Worm (Caenorhabditis elegans) whole organism, L4 larva: ENCODE results near the gene C31E10.6.
A peak's percentile ranks its signal among the peaks of the same experiment; 100 is the strongest.

Experiments
- D1046.2 ChIP-seq: fragments of 200-800 bp; sonication (Bioruptor generic); IDR thresholded peaks from 2 replicates; pipeline ENCODE4 v1.3.6; 2022; ENCODE audit warnings: missing genetic modification characterization, missing compliant biosample characterization
- F44E2.7 ChIP-seq: fragments of 200-800 bp; sonication (Bioruptor generic); IDR thresholded peaks from 2 replicates; pipeline ENCODE4 v2.1.2; 2022; ENCODE audit warnings: missing genetic modification characterization, missing compliant biosample characterization
- T26A8.4 ChIP-seq: fragments of 200-800 bp; sonication (Bioruptor generic); IDR thresholded peaks from 2 replicates; pipeline ENCODE4 v1.3.6; 2022; ENCODE audit warnings: missing genetic modification characterization, missing compliant biosample characterization
- Y48G9A.11 ChIP-seq: fragments of 200-800 bp; sonication (Bioruptor generic); IDR thresholded peaks from 2 replicates; pipeline ENCODE4 v1.3.6; 2022; ENCODE audit warnings: missing genetic modification reagents, missing genetic modification characterization, missing compliant biosample characterization
- ZK337.2 ChIP-seq: fragments of 200-800 bp; sonication (Bioruptor generic); IDR thresholded peaks from 2 replicates; pipeline ENCODE4 v1.3.6; 2022; ENCODE audit warnings: missing genetic modification reagents, missing genetic modification characterization, missing compliant biosample characterization
- ZK546.5 ChIP-seq, 2 experiments: sonication (generic microtip); optimal IDR thresholded peaks; 2 replicates each; lab custom pipeline; 2017; ENCODE audit warnings: missing biosample characterization in 2 of 2, missing genetic modification characterization in 2 of 2
- aha-1 ChIP-seq: fragments of 150-350 bp; peaks from one replicate; lab custom pipeline; 2014; ENCODE audit warnings: missing biosample characterization, missing genetic modification characterization
- aly-2 ChIP-seq: sonication (generic microtip); optimal IDR thresholded peaks from 2 replicates; lab custom pipeline; 2018; ENCODE audit warnings: missing biosample characterization, missing genetic modification characterization
- arid-1 ChIP-seq: fragments of 200-800 bp; sonication (Bioruptor generic); conservative IDR thresholded peaks from 2 replicates; pipeline ENCODE4 v1.3.6; 2022; ENCODE audit warnings: missing genetic modification reagents, missing genetic modification characterization, missing compliant biosample characterization
- ceh-20 ChIP-seq: fragments of 200-800 bp; sonication (Bioruptor generic); IDR thresholded peaks from 2 replicates; pipeline ENCODE4 v1.3.6; 2022; ENCODE audit warnings: missing genetic modification reagents, missing genetic modification characterization, missing compliant biosample characterization
- ceh-28 ChIP-seq: fragments of 150-350 bp; optimal IDR thresholded peaks from 2 replicates; lab custom pipeline; 2014; ENCODE audit warnings: missing biosample characterization, missing genetic modification reagents, missing genetic modification characterization
- ceh-32 ChIP-seq: sonication (generic microtip); optimal IDR thresholded peaks from 2 replicates; lab custom pipeline; 2016; ENCODE audit warnings: mild to moderate bottlenecking, missing genetic modification characterization, missing compliant biosample characterization; ENCODE audit not compliant: poor library complexity
- ceh-62 ChIP-seq: sonication (generic microtip); optimal IDR thresholded peaks from 2 replicates; lab custom pipeline; 2017; ENCODE audit warnings: missing biosample characterization, missing genetic modification characterization
- ceh-82 ChIP-seq: sonication (generic microtip); optimal IDR thresholded peaks from 2 replicates; lab custom pipeline; 2017; ENCODE audit warnings: missing biosample characterization, missing genetic modification characterization
- cey-2 ChIP-seq: sonication (generic microtip); optimal IDR thresholded peaks from 3 replicates; lab custom pipeline; 2017; ENCODE audit warnings: missing genetic modification characterization, mild to moderate bottlenecking, missing compliant biosample characterization, antibody characterized with exemption, borderline replicate concordance; ENCODE audit not compliant: insufficient read depth
- daf-16 ChIP-seq, 3 experiments: sonication (generic microtip); optimal IDR thresholded peaks; 2 replicates each; lab custom pipeline; 2016 to 2017; ENCODE audit warnings: missing genetic modification characterization in 3 of 3, missing genetic modification reagents in 3 of 3, mild to moderate bottlenecking in 2 of 3, missing compliant biosample characterization in 2 of 3, missing biosample characterization in 1 of 3, moderate library complexity in 1 of 3
- daf-19 ChIP-seq: fragments of 200-800 bp; sonication (Bioruptor generic); conservative IDR thresholded peaks from 2 replicates; pipeline ENCODE4 v1.3.6; 2022; ENCODE audit warnings: missing genetic modification characterization, missing compliant biosample characterization
- dmd-6 ChIP-seq: fragments of 200-800 bp; sonication (Bioruptor generic); IDR thresholded peaks from 2 replicates; pipeline ENCODE4 v1.3.6; 2022; ENCODE audit warnings: missing genetic modification reagents, missing genetic modification characterization, missing compliant biosample characterization
- dmd-8 ChIP-seq: fragments of 200-800 bp; sonication (Bioruptor generic); IDR thresholded peaks from 2 replicates; pipeline ENCODE4 v1.3.6; 2022; ENCODE audit warnings: missing genetic modification characterization, missing compliant biosample characterization
- dmd-9 ChIP-seq: fragments of 200-800 bp; sonication (Bioruptor generic); IDR thresholded peaks from 2 replicates; pipeline ENCODE4 v1.3.6; 2022; ENCODE audit warnings: missing genetic modification reagents, missing genetic modification characterization, missing compliant biosample characterization
- duxl-1 ChIP-seq: sonication (generic microtip); optimal IDR thresholded peaks from 2 replicates; lab custom pipeline; 2016; ENCODE audit warnings: mild to moderate bottlenecking, missing genetic modification characterization, moderate library complexity, missing compliant biosample characterization; ENCODE audit not compliant: poor library complexity
- dve-1 ChIP-seq: sonication (generic microtip); optimal IDR thresholded peaks from 2 replicates; lab custom pipeline; 2017; ENCODE audit warnings: antibody characterized with exemption, mild to moderate bottlenecking, missing genetic modification characterization, missing compliant biosample characterization; ENCODE audit not compliant: insufficient read depth
- hlh-11 ChIP-seq: fragments of 200-800 bp; sonication (Bioruptor generic); optimal IDR thresholded peaks from 2 replicates; lab custom pipeline; 2018; ENCODE audit warnings: mild to moderate bottlenecking, missing genetic modification characterization, missing compliant biosample characterization
- hmg-1.1 ChIP-seq: fragments of 200-800 bp; sonication (Bioruptor generic); IDR thresholded peaks from 2 replicates; pipeline ENCODE4 v1.3.6; 2022; ENCODE audit warnings: missing genetic modification reagents, missing genetic modification characterization, missing compliant biosample characterization
- lin-13 ChIP-seq: fragments of 150-350 bp; optimal IDR thresholded peaks from 2 replicates; lab custom pipeline; 2014; ENCODE audit warnings: missing biosample characterization, missing genetic modification reagents, missing genetic modification characterization
- lin-38 ChIP-seq: fragments of 200-800 bp; sonication (Bioruptor generic); IDR thresholded peaks from 2 replicates; pipeline ENCODE4 v1.3.6; 2022; ENCODE audit warnings: missing genetic modification reagents, missing genetic modification characterization, missing compliant biosample characterization
- lin-39 ChIP-seq: fragments of 150-350 bp; optimal IDR thresholded peaks from 2 replicates; lab custom pipeline; 2014; ENCODE audit warnings: missing biosample characterization, missing genetic modification reagents, missing genetic modification characterization
- madf-9 ChIP-seq: fragments of 200-800 bp; sonication (Bioruptor generic); conservative IDR thresholded peaks from 2 replicates; pipeline ENCODE4 v1.3.6; 2022; ENCODE audit warnings: missing genetic modification reagents, missing genetic modification characterization, missing compliant biosample characterization
- mxl-3 ChIP-seq: fragments of 200-800 bp; sonication (Bioruptor generic); optimal IDR thresholded peaks from 2 replicates; lab custom pipeline; 2018; ENCODE audit warnings: mild to moderate bottlenecking, missing genetic modification characterization, missing compliant biosample characterization
- nhr-10 ChIP-seq: fragments of 150-350 bp; optimal IDR thresholded peaks from 2 replicates; lab custom pipeline; 2014; ENCODE audit warnings: missing biosample characterization, missing genetic modification characterization
- nhr-102 ChIP-seq: sonication (generic microtip); optimal IDR thresholded peaks from 2 replicates; lab custom pipeline; 2016; ENCODE audit warnings: mild to moderate bottlenecking, missing genetic modification characterization, moderate library complexity, missing compliant biosample characterization
- nhr-28 ChIP-seq: fragments of 150-350 bp; optimal IDR thresholded peaks from 2 replicates; lab custom pipeline; 2014; ENCODE audit warnings: missing biosample characterization, missing genetic modification characterization
- nhr-41 ChIP-seq: fragments of 200-800 bp; sonication (Bioruptor generic); IDR thresholded peaks from 2 replicates; pipeline ENCODE4 v1.3.6; 2022; ENCODE audit warnings: missing genetic modification reagents, missing genetic modification characterization, missing compliant biosample characterization
- nhr-42 ChIP-seq: fragments of 200-800 bp; sonication (Bioruptor generic); IDR thresholded peaks from 2 replicates; pipeline ENCODE4 v1.3.6; 2022; ENCODE audit warnings: missing genetic modification characterization, missing compliant biosample characterization
- php-3 ChIP-seq: fragments of 200-800 bp; sonication (Bioruptor generic); IDR thresholded peaks from 2 replicates; pipeline ENCODE4 v1.3.6; 2022; ENCODE audit warnings: missing genetic modification reagents, missing genetic modification characterization, missing compliant biosample characterization
- pqm-1 ChIP-seq: sonication (generic microtip); optimal IDR thresholded peaks from 2 replicates; lab custom pipeline; 2017; ENCODE audit warnings: missing biosample characterization, missing genetic modification characterization
- rbr-2 ChIP-seq: sonication (generic microtip); optimal IDR thresholded peaks from 2 replicates; lab custom pipeline; 2016; ENCODE audit warnings: missing genotype, missing genetic modification characterization, missing compliant biosample characterization
- saeg-2 ChIP-seq: fragments of 200-800 bp; sonication (Bioruptor generic); IDR thresholded peaks from 2 replicates; pipeline ENCODE4 v1.3.6; 2022; ENCODE audit warnings: missing genetic modification reagents, missing genetic modification characterization, missing compliant biosample characterization
- set-16 ChIP-seq: fragments of 200-800 bp; sonication (Bioruptor generic); IDR thresholded peaks from 2 replicates; pipeline ENCODE4 v1.3.6; 2022; ENCODE audit warnings: missing genetic modification reagents, missing genetic modification characterization, missing compliant biosample characterization
- spr-3 ChIP-seq: fragments of 200-800 bp; sonication (Bioruptor generic); optimal IDR thresholded peaks from 2 replicates; lab custom pipeline; 2018; ENCODE audit warnings: mild to moderate bottlenecking, missing genetic modification characterization, missing compliant biosample characterization
- tag-97 ChIP-seq: fragments of 200-800 bp; sonication (Bioruptor generic); IDR thresholded peaks from 2 replicates; pipeline ENCODE4 v1.3.6; 2022; ENCODE audit warnings: missing genetic modification characterization, missing compliant biosample characterization
- tra-1 ChIP-seq: fragments of 200-800 bp; sonication (Bioruptor generic); IDR thresholded peaks from 2 replicates; pipeline ENCODE4 v1.3.6; 2022; ENCODE audit warnings: missing genetic modification reagents, missing genetic modification characterization, missing compliant biosample characterization
- unc-130 ChIP-seq: sonication (generic microtip); optimal IDR thresholded peaks from 2 replicates; lab custom pipeline; 2016; ENCODE audit warnings: missing genetic modification reagents, missing genetic modification characterization, missing compliant biosample characterization
- unc-39 ChIP-seq: sonication (generic microtip); optimal IDR thresholded peaks from 2 replicates; lab custom pipeline; 2017; ENCODE audit warnings: missing biosample characterization, missing genetic modification characterization
- unc-62 ChIP-seq, 3 experiments: fragments of 150-350 bp in 1 of 3; sonication (generic microtip); optimal IDR thresholded peaks in 2 of 3; peaks in 1 of 3; 1 replicate in 1 of 3; 2 replicates in 2 of 3; lab custom pipeline; 2014 to 2017; ENCODE audit warnings: missing biosample characterization in 3 of 3, missing genetic modification characterization in 3 of 3, missing genetic modification reagents in 3 of 3, missing genotype in 1 of 3
- zag-1 ChIP-seq: fragments of 150-350 bp; optimal IDR thresholded peaks from 2 replicates; lab custom pipeline; 2014; ENCODE audit warnings: missing biosample characterization, missing genetic modification characterization
- zfp-3 ChIP-seq: fragments of 200-800 bp; sonication (Bioruptor generic); conservative IDR thresholded peaks from 2 replicates; pipeline ENCODE4 v1.3.6; 2022; ENCODE audit warnings: missing genetic modification reagents, missing genetic modification characterization, missing compliant biosample characterization

Gene C31E10.6

ce11 chrX:14002739-14003138, 6.6 kb downstream of the C31E10.6 start:
- TF ChIP-seq daf-16 (GFP tag; optimal IDR thresholded peaks at IDR 0.05; lab: Kevin White, UChicago) (no peak), daf-16 (tag; optimal IDR thresholded peaks at IDR 0.05; lab: Kevin White, UChicago) (peak; percentile 77), ZK337.2 (GFP tag; lab: Robert Waterston, UW) (no peak), aha-1 (tag; lab: Kevin White, UChicago) (peak; percentile 64), ceh-82 (tag; lab: Kevin White, UChicago) (no peak), unc-62 (GFP tag; optimal IDR thresholded peaks at IDR 0.05 in 1 of 2; lab: Kevin White, UChicago) (peak in 1 of 2 experiments; percentile 32), unc-62 (tag; optimal IDR thresholded peaks at IDR 0.05; lab: Kevin White, UChicago) (no peak)
- TF ChIP-seq, all 104 proteins: peak for 3

DNA sequence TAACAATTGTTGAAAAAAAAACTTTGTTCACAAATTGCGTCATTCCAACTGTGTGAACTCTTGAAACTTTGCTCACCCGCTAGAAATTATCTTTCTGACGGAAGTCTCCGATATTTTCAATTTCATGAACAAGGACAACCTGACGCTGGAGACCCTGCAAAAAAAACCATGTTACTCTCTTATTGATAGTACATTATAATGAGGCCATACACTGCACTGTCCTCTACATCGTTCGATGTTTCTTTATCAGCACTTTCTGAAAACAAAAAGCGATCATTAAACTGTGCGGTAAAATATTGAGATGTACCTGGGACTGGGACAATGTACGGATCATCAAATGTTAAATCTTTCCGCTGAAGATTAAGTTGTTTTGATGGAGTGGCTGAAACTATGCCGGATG, 7.4 kb downstream of the C31E10.6 start:
- TF ChIP-seq unc-39 (tag; lab: Kevin White, UChicago) (no peak), nhr-42 (GFP tag; lab: Robert Waterston, UW) (no peak), saeg-2 (GFP tag; lab: Robert Waterston, UW) (no peak), unc-130 (no peak), php-3 (GFP tag; lab: Robert Waterston, UW) (no peak), ceh-32 (tag; lab: Kevin White, UChicago) (no peak), lin-39 (no peak), zfp-3 (0 out of 2 replicates have a peak, but pooled peaks have one; percentile 8), lin-38 (GFP tag; lab: Robert Waterston, UW) (0 out of 2 replicates have a peak, but pooled peaks have one; percentile 18), arid-1 (GFP tag; lab: Robert Waterston, UW) (no peak), T26A8.4 (GFP tag; lab: Robert Waterston, UW) (no peak), lin-13 (GFP tag; lab: Kevin White, UChicago) (no peak), hmg-1.1 (no peak), set-16 (GFP tag; lab: Robert Waterston, UW) (no peak), nhr-28 (peak; percentile 80), duxl-1 (tag; lab: Kevin White, UChicago) (no peak), tag-97 (GFP tag; lab: Robert Waterston, UW) (no peak), dve-1 (tag; lab: Kevin White, UChicago) (peak; percentile 5), ceh-20 (GFP tag; lab: Robert Waterston, UW) (no peak), ceh-28 (no peak), mxl-3 (no peak), ZK337.2 (GFP tag; lab: Robert Waterston, UW) (no peak), spr-3 (GFP tag; lab: Kevin White, UChicago) (no peak), aly-2 (no peak), daf-16 (GFP tag; optimal IDR thresholded peaks at IDR 0.05; lab: Kevin White, UChicago) (no peak), daf-16 (tag; optimal IDR thresholded peaks at IDR 0.05; lab: Kevin White, UChicago) (peak; percentile 62), ZK546.5 (tag; optimal IDR thresholded peaks at IDR 0.05; lab: Kevin White, UChicago) (no peak), Y48G9A.11 (GFP tag; lab: Robert Waterston, UW) (no peak), rbr-2 (tag; lab: Kevin White, UChicago) (no peak), madf-9 (GFP tag; lab: Robert Waterston, UW) (no peak), pqm-1 (tag; lab: Kevin White, UChicago) (peak; percentile 24), zag-1 (no peak), dmd-6 (peak; percentile 70), hlh-11 (tag; lab: Kevin White, UChicago) (peak; percentile 41), nhr-41 (GFP tag; lab: Robert Waterston, UW) (no peak), nhr-10 (tag; lab: Kevin White, UChicago) (no peak)

- no peak for TF ChIP-seq nhr-41 (GFP tag; lab: Robert Waterston, UW)
- no peak for TF ChIP-seq rbr-2 (tag; lab: Kevin White, UChicago)
- no peak for TF ChIP-seq F44E2.7 (GFP tag; lab: Robert Waterston, UW)
- no peak for TF ChIP-seq ceh-20 (GFP tag; lab: Robert Waterston, UW)
- TF ChIP-seq dmd-8 (GFP tag; lab: Robert Waterston, UW), result no peak
- no peak for TF ChIP-seq ceh-62
- TF ChIP-seq dmd-9, result 0 out of 2 replicates have a peak, but pooled peaks have one; percentile 35
- no peak for TF ChIP-seq tra-1 (GFP tag; lab: Robert Waterston, UW)
- TF ChIP-seq daf-19 (GFP tag; lab: Robert Waterston, UW), result no peak
- TF ChIP-seq set-16 (GFP tag; lab: Robert Waterston, UW), result peak; percentile 43
- TF ChIP-seq nhr-102 (tag; lab: Kevin White, UChicago), result no peak
- 0 out of 2 replicates have a peak, but pooled peaks have one; percentile 40 for TF ChIP-seq D1046.2 (GFP tag; lab: Robert Waterston, UW)
- TF ChIP-seq T26A8.4 (GFP tag; lab: Robert Waterston, UW), result no peak
- no peak for TF ChIP-seq spr-3 (GFP tag; lab: Kevin White, UChicago)
- no peak for TF ChIP-seq unc-62 (GFP tag; optimal IDR thresholded peaks at IDR 0.05 in 1 of 2; lab: Kevin White, UChicago)
- TF ChIP-seq unc-62 (tag; optimal IDR thresholded peaks at IDR 0.05; lab: Kevin White, UChicago), result no peak
- TF ChIP-seq cey-2, result no peak
Measured at ce11 chrX:14008130-14008529, 12.0 kb downstream of the C31E10.6 start.
